Worm (Caenorhabditis elegans) whole organism, mixed stage, embryonic: Measurements from ENCODE around the gene nstp-7.

Experiments
- elt-1 ChIP-seq: sonication (generic microtip); optimal IDR thresholded peaks from 2 replicates; lab custom pipeline; 2017; ENCODE audit warnings: missing genetic modification characterization, mild to moderate bottlenecking, missing compliant biosample characterization, antibody characterized with exemption, moderate library complexity, borderline replicate concordance; ENCODE audit not compliant: insufficient read depth
- lin-13 ChIP-seq: fragments of 150-350 bp; optimal IDR thresholded peaks from 2 replicates; lab custom pipeline; 2014; ENCODE audit warnings: missing biosample characterization, missing genetic modification characterization
- lin-32 ChIP-seq: fragments of 200-800 bp; sonication (Bioruptor generic); optimal IDR thresholded peaks from 2 replicates; lab custom pipeline; 2018; ENCODE audit warnings: mild to moderate bottlenecking, missing genetic modification characterization, missing compliant biosample characterization
- lsy-2 ChIP-seq: fragments of 150-350 bp; optimal IDR thresholded peaks from 2 replicates; lab custom pipeline; 2014; ENCODE audit warnings: missing biosample characterization, missing genetic modification characterization
- snpc-4 ChIP-seq: fragments of 150-350 bp; optimal IDR thresholded peaks from 2 replicates; lab custom pipeline; 2014; ENCODE audit warnings: missing biosample characterization, missing genetic modification characterization

- TF ChIP-seq snpc-4 (no peak), elt-1 (no peak), lsy-2 (no peak), lin-13 (tag; lab: Kevin White, UChicago) (no peak), lin-32 (GFP tag; lab: Kevin White, UChicago) (no peak)
Observed at ce11 chrV:543169-543568, 38.5 kb upstream of the nstp-7 start, which contains the start of gene C14C6.3.
